Worm (Caenorhabditis elegans): ENCODE measurements around the gene F56D6.21.

ce11 chrIV:3888963-3889362, 15.8 kb upstream of the F56D6.21 start, which contains the start of gene oac-21:
- TF ChIP-seq ama-1 (optimal IDR thresholded peaks at IDR 0.05): no peak
- TF ChIP-seq alr-1 (tag; optimal IDR thresholded peaks at IDR 0.05): no peak
- no peak for TF ChIP-seq lin-39 (tag; optimal IDR thresholded peaks at IDR 0.05)
- no peak for TF ChIP-seq F13H6.1 (tag; optimal IDR thresholded peaks at IDR 0.05)
- TF ChIP-seq nhr-25 (tag; optimal IDR thresholded peaks at IDR 0.05): no peak
- TF ChIP-seq ztf-11 (tag; optimal IDR thresholded peaks at IDR 0.05): no peak
- TF ChIP-seq ceh-82 (tag; optimal IDR thresholded peaks at IDR 0.05): no peak
- no peak for TF ChIP-seq unc-39 (tag; optimal IDR thresholded peaks at IDR 0.05)
- no peak for TF ChIP-seq nhr-12 (tag; optimal IDR thresholded peaks at IDR 0.05)

All from whole organism, L2 larva.